Fruit fly (Drosophila melanogaster): ENCODE results near the gene CG13305.
A peak's percentile ranks its signal among the peaks of the same experiment; 100 is the strongest.

CG13305 gene

DNA sequence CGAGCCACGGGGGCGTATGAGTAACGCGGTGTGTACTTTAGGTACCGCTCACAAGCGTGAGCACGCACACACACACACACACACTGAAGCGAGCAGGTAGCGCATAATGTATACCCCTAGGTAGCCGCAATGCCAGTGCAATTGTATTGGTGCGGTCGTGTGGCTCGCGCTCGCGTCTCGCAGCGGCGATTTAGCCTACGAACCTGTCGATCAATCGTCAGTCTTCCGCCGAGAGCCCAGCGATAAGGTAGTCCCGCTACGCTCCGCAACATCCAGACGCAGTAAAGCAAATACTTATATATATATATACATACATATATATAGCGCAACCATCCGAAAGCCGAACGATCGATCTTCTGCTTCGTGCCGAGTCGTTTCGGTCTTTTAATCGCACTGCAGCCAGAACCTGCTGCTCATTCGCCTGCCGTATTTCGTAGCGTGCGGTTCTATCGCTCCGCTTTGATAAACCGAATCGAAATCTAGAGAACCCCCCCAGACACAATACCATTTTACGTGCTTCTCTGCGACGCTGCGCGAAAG is 29.0 kb upstream of the CG13305 start, which contains the start of gene hry (continued):
- TF ChIP-seq CG10274 (GFP tag; optimal IDR thresholded peaks at IDR 0.05) (no peak), CG1602 (GFP tag; optimal IDR thresholded peaks at IDR 0.05) (no peak), CG3065 (GFP tag; optimal IDR thresholded peaks at IDR 0.05) (no peak), CG8281 (tag; optimal IDR thresholded peaks at IDR 0.05) (peak; percentile 33), otp (GFP tag; IDR thresholded peaks at IDR 0.05) (no peak), H2.0 (GFP tag; IDR thresholded peaks at IDR 0.05) (no peak), ash1 (GFP tag; optimal IDR thresholded peaks at IDR 0.05) (no peak), CoRest (tag; optimal IDR thresholded peaks at IDR 0.05) (peak; percentile 34), ap (GFP tag; IDR thresholded peaks at IDR 0.05) (no peak), CG11247 (GFP tag; IDR thresholded peaks at IDR 0.05) (no peak; the same call in 1 of the 2 replicates), Xrp1 (GFP tag; IDR thresholded peaks at IDR 0.05) (peak; percentile 39; the same call in 1 of the 2 replicates), Max (GFP tag; optimal IDR thresholded peaks at IDR 0.05) (no peak), ttk (GFP tag; IDR thresholded peaks at IDR 0.05) (no peak; the same call in 1 of the 2 replicates), ftz-f1 (GFP tag; optimal IDR thresholded peaks at IDR 0.05) (no peak), HmgZ (tag; optimal IDR thresholded peaks at IDR 0.05) (peak; percentile 42), Nf-YA (GFP tag; IDR thresholded peaks at IDR 0.05) (no peak), nau (GFP tag; optimal IDR thresholded peaks at IDR 0.05) (peak; percentile 64), zen2 (GFP tag; IDR thresholded peaks at IDR 0.05; ENCODE audit: partially characterized antibody) (0 out of 3 replicates have a peak, but pooled peaks have one; percentile 21), da (GFP tag; optimal IDR thresholded peaks at IDR 0.05) (no peak), eve (GFP tag; optimal IDR thresholded peaks at IDR 0.05) (no peak), CG2678 (tag; optimal IDR thresholded peaks at IDR 0.05) (peak; percentile 40), CG12155 (GFP tag; optimal IDR thresholded peaks at IDR 0.05) (peak; percentile 22), Med (GFP tag) (peak; percentile 84), Sox102F (GFP tag; optimal IDR thresholded peaks at IDR 0.05) (no peak), GATAe (GFP tag; conservative IDR thresholded peaks at IDR 0.05) (peak; percentile 61; the same call in 1 of the 2 replicates), insv (GFP tag; optimal IDR thresholded peaks at IDR 0.05) (no peak), Atf6 (GFP tag; IDR thresholded peaks at IDR 0.05) (no peak; the same call in 1 of the 2 replicates), lmd (GFP tag; IDR thresholded peaks at IDR 0.05) (no peak), CG2875 (GFP tag; optimal IDR thresholded peaks at IDR 0.05) (no peak), CG7357 (GFP tag; IDR thresholded peaks at IDR 0.05) (no peak), repo (GFP tag; optimal IDR thresholded peaks at IDR 0.05) (no peak), CG7839 (tag; optimal IDR thresholded peaks at IDR 0.05) (peak; percentile 19), CG31441 (GFP tag; IDR thresholded peaks at IDR 0.05) (no peak; the same call in 1 of the 2 replicates), Dip2 (GFP tag; IDR thresholded peaks at IDR 0.05) (no peak), lbe (GFP tag; optimal IDR thresholded peaks at IDR 0.05) (peak; percentile 77), Neu2 (GFP tag; optimal IDR thresholded peaks at IDR 0.05; ENCODE audit: borderline replicate concordance) (no peak), CG10431 (GFP tag; optimal IDR thresholded peaks at IDR 0.05) (peak; percentile 49), ato (GFP tag; IDR thresholded peaks at IDR 0.05; ENCODE audit: partially characterized antibody) (peak; percentile 21; the same call in 1 of the 2 replicates), Nf-YC (tag; optimal IDR thresholded peaks at IDR 0.05) (peak; percentile 86), pros (GFP tag; optimal IDR thresholded peaks at IDR 0.05) (peak; percentile 43), Scr (GFP tag; IDR thresholded peaks at IDR 0.05; ENCODE audit: partially characterized antibody) (peak; percentile 47; the same call in 1 of the 2 replicates), CG10979 (tag; optimal IDR thresholded peaks at IDR 0.05) (peak; percentile 37), fd64A (GFP tag; optimal IDR thresholded peaks at IDR 0.05) (no peak), Dad (GFP tag; optimal IDR thresholded peaks at IDR 0.05) (no peak), Bgb (GFP tag; IDR thresholded peaks at IDR 0.05; ENCODE audit: partially characterized antibody) (peak; percentile 63; the same call in 1 of the 2 replicates), kni (GFP tag; optimal IDR thresholded peaks at IDR 0.05) (peak; percentile 93), CG12744 (GFP tag; optimal IDR thresholded peaks at IDR 0.05) (no peak), al (GFP tag; IDR thresholded peaks at IDR 0.05) (no peak), vfl (GFP tag; optimal IDR thresholded peaks at IDR 0.05) (peak; percentile 27), h (optimal IDR thresholded peaks at IDR 0.05) (no peak)
